Worm (Caenorhabditis elegans) whole organism, L2 larva: ENCODE measurements around the gene nhr-50.

Experiments
- lin-39 ChIP-seq: fragments of 150-350 bp; optimal IDR thresholded peaks from 2 replicates; lab custom pipeline; 2014; ENCODE audit warnings: missing biosample characterization, missing genetic modification reagents, missing genetic modification characterization
- mab-5 ChIP-seq: fragments of 150-350 bp; optimal IDR thresholded peaks from 2 replicates; lab custom pipeline; 2014; ENCODE audit warnings: missing biosample characterization, missing genetic modification characterization
- nhr-11 ChIP-seq: fragments of 150-350 bp; optimal IDR thresholded peaks from 2 replicates; lab custom pipeline; 2014; ENCODE audit warnings: missing biosample characterization, missing genetic modification characterization
- sma-3 ChIP-seq: sonication (generic microtip); optimal IDR thresholded peaks from 2 replicates; lab custom pipeline; 2016; ENCODE audit warnings: missing genetic modification reagents, missing genetic modification characterization, missing compliant biosample characterization
- unc-55 ChIP-seq: fragments of 150-350 bp; sonication (generic microtip); optimal IDR thresholded peaks from 3 replicates; lab custom pipeline; 2014; ENCODE audit warnings: missing biosample characterization, missing genetic modification reagents, missing genetic modification characterization
- unc-62 ChIP-seq: fragments of 150-350 bp; optimal IDR thresholded peaks from 2 replicates; lab custom pipeline; 2014; ENCODE audit warnings: missing biosample characterization, missing genetic modification reagents, missing genetic modification characterization
- ztf-1 ChIP-seq: fragments of 200-800 bp; sonication (Bioruptor generic); conservative IDR thresholded peaks from 2 replicates; pipeline ENCODE4 v1.3.6; 2022; ENCODE audit warnings: missing genetic modification characterization, missing compliant biosample characterization

DNA sequence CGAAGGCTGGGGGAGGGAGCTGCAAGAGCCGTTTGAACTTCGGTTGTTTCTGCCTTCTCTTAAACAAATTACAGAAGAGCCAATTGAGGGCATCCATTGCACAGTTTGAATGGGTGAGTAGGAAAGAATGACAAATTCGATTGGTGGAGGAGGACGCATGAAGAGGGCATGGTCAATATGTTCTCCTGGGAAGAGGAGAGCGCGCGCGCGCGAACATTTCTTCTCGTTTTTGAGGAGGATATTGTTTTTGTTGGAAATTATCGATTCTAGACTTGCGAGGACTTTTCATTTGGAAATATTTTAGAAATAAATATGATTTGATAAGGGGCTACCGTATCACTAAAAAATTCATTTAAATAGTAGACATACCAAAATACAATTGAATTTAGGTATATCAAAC lies 31.1 kb upstream of the nhr-50 start, which contains the start of gene T10C6.7:
- TF ChIP-seq mab-5 (tag; lab: Kevin White, UChicago) (no peak), unc-62 (GFP tag; lab: Kevin White, UChicago) (no peak), unc-55 (GFP tag; lab: Kevin White, UChicago) (no peak), lin-39 (tag; lab: Kevin White, UChicago) (no peak), sma-3 (GFP tag; lab: Kevin White, UChicago) (no peak), nhr-11 (tag; lab: Kevin White, UChicago) (no peak), ztf-1 (GFP tag; lab: Robert Waterston, UW) (no peak)
